Fruit fly (Drosophila melanogaster) whole organism, embryonic: Measurements from ENCODE around the gene CG14961.

ENCODE experiments used
- B-H1 ChIP-seq: fragments of 200-800 bp; sonication (Bioruptor generic); IDR thresholded peaks from 3 replicates; pipeline ENCODE4 v1.3.6; 2022; ENCODE audit warnings: missing biosample characterization, missing genetic modification characterization
- CG10274 ChIP-seq: fragments of 200-800 bp; sonication (Bioruptor generic); optimal IDR thresholded peaks from 3 replicates; lab custom pipeline; 2017; ENCODE audit warnings: missing biosample characterization, mild to moderate bottlenecking, missing genetic modification characterization
- CG10654 ChIP-seq: fragments of 200-800 bp; sonication (Bioruptor generic); optimal IDR thresholded peaks from 2 replicates; lab custom pipeline; 2016; ENCODE audit warnings: missing biosample characterization, missing genetic modification characterization
- CG1233 ChIP-seq: fragments of 200-800 bp; sonication (Bioruptor generic); optimal IDR thresholded peaks from 4 replicates; lab custom pipeline; 2018; ENCODE audit warnings: missing biosample characterization, mild to moderate bottlenecking, missing genetic modification characterization
- CG12769 ChIP-seq: fragments of 200-800 bp; sonication (Bioruptor generic); optimal IDR thresholded peaks from 2 replicates; lab custom pipeline; 2019; ENCODE audit warnings: missing biosample characterization, mild to moderate bottlenecking, missing genetic modification characterization, moderate library complexity
- CG15696 ChIP-seq: fragments of 200-800 bp; sonication (Bioruptor generic); optimal IDR thresholded peaks from 2 replicates; lab custom pipeline; 2019; ENCODE audit warnings: missing biosample characterization, mild to moderate bottlenecking, missing genetic modification characterization, moderate library complexity
- CG1603 ChIP-seq: fragments of 200-800 bp; sonication (Bioruptor generic); optimal IDR thresholded peaks from 2 replicates; lab custom pipeline; 2019; ENCODE audit warnings: missing biosample characterization, mild to moderate bottlenecking, missing genetic modification characterization, moderate library complexity
- CG18262 ChIP-seq: fragments of 200-800 bp; optimal IDR thresholded peaks from 3 replicates; lab custom pipeline; 2019; ENCODE audit warnings: missing biosample characterization, mild to moderate bottlenecking, missing genetic modification characterization, moderate library complexity
- CG2678 ChIP-seq: fragments of 200-800 bp; sonication (Bioruptor generic); optimal IDR thresholded peaks from 3 replicates; lab custom pipeline; 2019; ENCODE audit warnings: missing biosample characterization, mild to moderate bottlenecking, missing genetic modification characterization, moderate library complexity
- CG30403 ChIP-seq: fragments of 200-800 bp; sonication (Bioruptor generic); optimal IDR thresholded peaks from 3 replicates; lab custom pipeline; 2016; ENCODE audit warnings: missing biosample characterization, missing genetic modification characterization
- CG32532 ChIP-seq: fragments of 200-800 bp; sonication (Bioruptor generic); IDR thresholded peaks from 2 replicates; pipeline ENCODE4 v1.3.6; 2022; ENCODE audit warnings: missing biosample characterization, missing genetic modification characterization
- CG3726 ChIP-seq: fragments of 200-800 bp; sonication (Bioruptor generic); IDR thresholded peaks from 3 replicates; pipeline ENCODE4, ENCODE4 v1.3.6; 2022; ENCODE audit warnings: missing biosample characterization, missing genetic modification characterization
- CG8359 ChIP-seq: fragments of 200-800 bp; sonication (Bioruptor generic); optimal IDR thresholded peaks from 2 replicates; lab custom pipeline; 2017; ENCODE audit warnings: missing biosample characterization, mild to moderate bottlenecking, missing genetic modification characterization, borderline replicate concordance
- D19A ChIP-seq: fragments of 200-800 bp; optimal IDR thresholded peaks from 3 replicates; lab custom pipeline; 2019; ENCODE audit warnings: missing biosample characterization, mild to moderate bottlenecking, missing genetic modification characterization, moderate library complexity
- Dbx ChIP-seq: fragments of 200-800 bp; sonication (Bioruptor generic); IDR thresholded peaks from 3 replicates; pipeline ENCODE4 v1.3.6; 2022; ENCODE audit warnings: missing biosample characterization, missing genetic modification characterization
- Dip2 ChIP-seq: fragments of 200-800 bp; sonication (Bioruptor generic); IDR thresholded peaks from 2 replicates; pipeline ENCODE4 v1.3.6; 2022; ENCODE audit warnings: missing biosample characterization, missing genetic modification characterization
- Ets97D ChIP-seq: fragments of 200-800 bp; sonication (Bioruptor generic); optimal IDR thresholded peaks from 3 replicates; lab custom pipeline; 2016; ENCODE audit warnings: missing biosample characterization, missing genetic modification characterization
- Fer3 ChIP-seq: fragments of 200-800 bp; sonication (Bioruptor generic); optimal IDR thresholded peaks from 2 replicates; lab custom pipeline; 2018; ENCODE audit warnings: missing biosample characterization, mild to moderate bottlenecking, missing genetic modification characterization, moderate library complexity
- GATAe ChIP-seq: fragments of 200-800 bp; sonication (Bioruptor generic); conservative IDR thresholded peaks from 2 replicates; pipeline ENCODE4 v1.3.6; 2022; ENCODE audit warnings: missing biosample characterization, missing genetic modification characterization
- HLHmδ ChIP-seq: fragments of 200-800 bp; sonication (Bioruptor generic); optimal IDR thresholded peaks from 2 replicates; lab custom pipeline; 2018; ENCODE audit warnings: missing biosample characterization, mild to moderate bottlenecking, missing genetic modification characterization, moderate library complexity
- HmgZ ChIP-seq: fragments of 200-800 bp; sonication (Bioruptor generic); optimal IDR thresholded peaks from 2 replicates; lab custom pipeline; 2018; ENCODE audit warnings: missing biosample characterization, mild to moderate bottlenecking, missing genetic modification characterization
- Hsf ChIP-seq: fragments of 200-800 bp; sonication (Bioruptor generic); optimal IDR thresholded peaks from 3 replicates; lab custom pipeline; 2016; ENCODE audit warnings: missing biosample characterization, missing genetic modification characterization
- Lim3 ChIP-seq: fragments of 200-800 bp; sonication (Bioruptor generic); IDR thresholded peaks from 2 replicates; pipeline ENCODE4 v1.3.6; 2022; ENCODE audit warnings: missing biosample characterization, missing genetic modification characterization
- MBD-R2 ChIP-seq: fragments of 200-800 bp; sonication (Bioruptor generic); IDR thresholded peaks from 2 replicates; pipeline ENCODE4 v1.3.6; 2022; ENCODE audit warnings: missing biosample characterization, missing genetic modification characterization
- MTF-1 ChIP-seq: fragments of 200-800 bp; sonication (Bioruptor generic); optimal IDR thresholded peaks from 2 replicates; lab custom pipeline; 2018; ENCODE audit warnings: missing biosample characterization, mild to moderate bottlenecking, missing genetic modification characterization, borderline replicate concordance
- Neu2 ChIP-seq: fragments of 200-800 bp; sonication (Bioruptor generic); optimal IDR thresholded peaks from 3 replicates; lab custom pipeline; 2016; ENCODE audit warnings: missing biosample characterization, missing genetic modification characterization, borderline replicate concordance
- Rfx ChIP-seq: fragments of 200-800 bp; sonication (Bioruptor generic); IDR thresholded peaks from 2 replicates; pipeline ENCODE4 v1.3.6; 2022; ENCODE audit warnings: missing biosample characterization, missing genetic modification characterization
- Sin3A ChIP-seq: fragments of >200 bp; optimal IDR thresholded peaks from 2 replicates; lab custom pipeline; 2018
- Sry-δ ChIP-seq: fragments of 200-800 bp; sonication (Bioruptor generic); optimal IDR thresholded peaks from 2 replicates; lab custom pipeline; 2016; ENCODE audit warnings: missing biosample characterization, missing genetic modification characterization
- Xbp1 ChIP-seq: fragments of 200-800 bp; sonication (Bioruptor generic); optimal IDR thresholded peaks from 3 replicates; lab custom pipeline; 2016; ENCODE audit warnings: missing biosample characterization, mild to moderate bottlenecking, missing genetic modification characterization
- YL-1 ChIP-seq: fragments of 200-800 bp; sonication (Bioruptor generic); optimal IDR thresholded peaks from 3 replicates; lab custom pipeline; 2017; ENCODE audit warnings: missing biosample characterization, mild to moderate bottlenecking, missing genetic modification characterization
- bcd ChIP-seq: fragments of 200-800 bp; sonication (Bioruptor generic); optimal IDR thresholded peaks from 2 replicates; lab custom pipeline; 2017; ENCODE audit warnings: missing biosample characterization, mild to moderate bottlenecking, missing genetic modification characterization
- bsh ChIP-seq, 2 experiments: fragments of 200-800 bp; sonication (Bioruptor generic); optimal IDR thresholded peaks; 2 replicates each; lab custom pipeline; 2017 to 2018; ENCODE audit warnings: mild to moderate bottlenecking in 2 of 2, missing biosample characterization in 2 of 2, missing genetic modification characterization in 2 of 2, moderate library complexity in 1 of 2
- chinmo ChIP-seq: fragments of 200-800 bp; sonication (Bioruptor generic); IDR thresholded peaks from 4 replicates; pipeline ENCODE4 v1.3.6; 2022; ENCODE audit warnings: missing biosample characterization, missing genetic modification characterization; ENCODE audit not compliant: partially characterized antibody
- danr ChIP-seq: fragments of 200-800 bp; sonication (Bioruptor generic); IDR thresholded peaks from 2 replicates; pipeline ENCODE4 v1.3.6; 2022; ENCODE audit warnings: missing biosample characterization, missing genetic modification characterization
- dati ChIP-seq: fragments of 200-800 bp; sonication (Bioruptor generic); IDR thresholded peaks from 2 replicates; pipeline ENCODE4 v1.3.6; 2022; ENCODE audit warnings: missing biosample characterization, missing genetic modification characterization
- dmrt99B ChIP-seq: fragments of 200-800 bp; sonication (Bioruptor generic); optimal IDR thresholded peaks from 2 replicates; lab custom pipeline; 2018; ENCODE audit warnings: missing biosample characterization, mild to moderate bottlenecking, missing genetic modification characterization, moderate library complexity
- ham ChIP-seq: fragments of 200-800 bp; sonication (Bioruptor generic); IDR thresholded peaks from 2 replicates; pipeline ENCODE4 v1.3.6; 2022; ENCODE audit warnings: missing biosample characterization, missing genetic modification characterization
- hbn ChIP-seq: fragments of 200-800 bp; sonication (Bioruptor generic); IDR thresholded peaks from 2 replicates; pipeline ENCODE4 v1.3.6; 2022; ENCODE audit warnings: missing biosample characterization, missing genetic modification characterization; ENCODE audit not compliant: partially characterized antibody
- nerfin-1 ChIP-seq: fragments of 200-800 bp; sonication (Bioruptor generic); optimal IDR thresholded peaks from 3 replicates; lab custom pipeline; 2019; ENCODE audit warnings: missing biosample characterization, mild to moderate bottlenecking, missing genetic modification characterization, moderate library complexity
- otp ChIP-seq: fragments of 200-800 bp; sonication (Bioruptor generic); IDR thresholded peaks from 3 replicates; pipeline ENCODE4, ENCODE4 v1.3.6; 2022; ENCODE audit warnings: missing biosample characterization, missing genetic modification characterization
- peb ChIP-seq: fragments of 200-800 bp; sonication (Bioruptor generic); IDR thresholded peaks from 2 replicates; pipeline ENCODE4 v1.3.6; 2022; ENCODE audit warnings: missing biosample characterization, missing genetic modification characterization
- pfk ChIP-seq: fragments of 200-800 bp; sonication (Bioruptor generic); optimal IDR thresholded peaks from 2 replicates; lab custom pipeline; 2018; ENCODE audit warnings: missing biosample characterization, mild to moderate bottlenecking, missing genetic modification characterization, moderate library complexity
- sd ChIP-seq: fragments of 200-800 bp; sonication (Bioruptor generic); optimal IDR thresholded peaks from 3 replicates; lab custom pipeline; 2018; ENCODE audit warnings: missing biosample characterization, mild to moderate bottlenecking, missing genetic modification characterization, moderate library complexity
- tll ChIP-seq, 2 experiments: fragments of 200-800 bp in 1 of 2; fragments of >200 bp in 1 of 2; sonication (Bioruptor generic) in 1 of 2; optimal IDR thresholded peaks; 2 replicates each; lab custom pipeline; 2017 to 2019; ENCODE audit warnings: missing biosample characterization in 2 of 2, missing genetic modification characterization in 2 of 2, mild to moderate bottlenecking in 1 of 2, moderate library complexity in 1 of 2
- tna ChIP-seq: fragments of 200-800 bp; sonication (Bioruptor generic); IDR thresholded peaks from 2 replicates; pipeline ENCODE4 v1.3.6; 2022; ENCODE audit warnings: missing biosample characterization, missing genetic modification characterization; ENCODE audit not compliant: partially characterized antibody
- twi ChIP-seq: fragments of 200-800 bp; optimal IDR thresholded peaks from 2 replicates; lab custom pipeline; 2019; ENCODE audit warnings: missing biosample characterization, mild to moderate bottlenecking, missing genetic modification characterization, moderate library complexity
- vnd ChIP-seq: fragments of 200-800 bp; sonication (Bioruptor generic); IDR thresholded peaks from 3 replicates; pipeline ENCODE4 v1.3.6; 2022; ENCODE audit warnings: missing biosample characterization, missing genetic modification characterization; ENCODE audit not compliant: partially characterized antibody
- zf30C ChIP-seq: fragments of 200-800 bp; sonication (Bioruptor generic); optimal IDR thresholded peaks from 3 replicates; lab custom pipeline; 2018; ENCODE audit warnings: missing biosample characterization, mild to moderate bottlenecking, missing genetic modification characterization

Gene CG14961

dm6 chr3L:3301171-3301738 lies 28.6 kb upstream of the CG14961 start (continued):
- peak; percentile 93 for TF ChIP-seq Xbp1
- TF ChIP-seq pfk = no peak
- peak; percentile 90 for TF ChIP-seq Dbx (GFP tag; lab: Robert Waterston, UW)
- TF ChIP-seq Dip2 (GFP tag; lab: Robert Waterston, UW) = 0 out of 2 replicates have a peak, but pooled peaks have one; percentile 38
- peak; percentile 81 for TF ChIP-seq CG10654 (GFP tag; lab: Kevin White, UChicago)
- peak; percentile 81 for TF ChIP-seq sd (tag; lab: Kevin White, UChicago)
- peak; percentile 95 for TF ChIP-seq CG2678 (tag; lab: Kevin White, UChicago)
- TF ChIP-seq MTF-1 (GFP tag; lab: Kevin White, UChicago) = peak; percentile 74
- no peak for TF ChIP-seq vnd (GFP tag; lab: Robert Waterston, UW)
- peak; percentile 90 for TF ChIP-seq otp
- TF ChIP-seq CG1233 = peak; percentile 90
- peak; percentile 56 for TF ChIP-seq CG10274
- peak; percentile 93 for TF ChIP-seq Hsf (GFP tag; lab: Kevin White, UChicago)
- TF ChIP-seq HmgZ = peak; percentile 91
- no peak for TF ChIP-seq HLHmδ (GFP tag; lab: Kevin White, UChicago)
- 0 out of 2 replicates have a peak, but pooled peaks have one; percentile 14 for TF ChIP-seq dati (GFP tag; lab: Robert Waterston, UW)
- TF ChIP-seq CG1603 (tag; lab: Kevin White, UChicago) = peak; percentile 85
- TF ChIP-seq Lim3 (GFP tag; lab: Robert Waterston, UW) = peak; percentile 75; the same call in 1 of the 2 replicates
- peak in 1 of 2 experiments; percentile 94 for TF ChIP-seq bsh (GFP tag; optimal IDR thresholded peaks at IDR 0.05; lab: Kevin White, UChicago)
- peak; percentile 76 for TF ChIP-seq CG8359
- peak; percentile 69 for TF ChIP-seq Ets97D (GFP tag; lab: Kevin White, UChicago)
- TF ChIP-seq hbn = 0 out of 2 replicates have a peak, but pooled peaks have one; percentile 19
- TF ChIP-seq tna = no peak
- TF ChIP-seq bcd = peak; percentile 88
- TF ChIP-seq YL-1 (GFP tag; lab: Kevin White, UChicago) = peak; percentile 55
- TF ChIP-seq MBD-R2 (GFP tag; lab: Robert Waterston, UW) = peak; percentile 64; the same call in 1 of the 2 replicates
- peak; percentile 93 for TF ChIP-seq CG30403 (GFP tag; lab: Kevin White, UChicago)
- TF ChIP-seq GATAe (GFP tag; lab: Robert Waterston, UW) = peak; percentile 96
- no peak for TF ChIP-seq ham (GFP tag; lab: Robert Waterston, UW)
- peak; percentile 89 for TF ChIP-seq CG32532
- no peak for TF ChIP-seq tll (GFP tag; optimal IDR thresholded peaks at IDR 0.05; lab: Kevin White, UChicago)
- peak; percentile 75 for TF ChIP-seq danr (GFP tag; lab: Robert Waterston, UW)
- peak; percentile 92 for TF ChIP-seq Rfx (GFP tag; lab: Robert Waterston, UW)
- peak; percentile 85 for TF ChIP-seq CG12769
- TF ChIP-seq B-H1 (GFP tag; lab: Robert Waterston, UW) = peak; percentile 79
- TF ChIP-seq Sry-δ (GFP tag; lab: Kevin White, UChicago) = peak; percentile 56
- TF ChIP-seq dmrt99B (tag; lab: Kevin White, UChicago) = peak; percentile 95
- TF ChIP-seq Neu2 (GFP tag; lab: Kevin White, UChicago) = no peak
- TF ChIP-seq Sin3A = no peak
- TF ChIP-seq CG15696 (tag; lab: Kevin White, UChicago) = peak; percentile 58
- TF ChIP-seq D19A (tag; lab: Kevin White, UChicago) = peak; percentile 93
- TF ChIP-seq nerfin-1 (tag; lab: Kevin White, UChicago) = peak; percentile 87
- TF ChIP-seq twi (tag; lab: Kevin White, UChicago) = peak; percentile 75
- peak; percentile 93 for TF ChIP-seq Fer3 (tag; lab: Kevin White, UChicago)
- TF ChIP-seq CG3726 (GFP tag; lab: Robert Waterston, UW) = peak; percentile 85
- peak; percentile 77; the same call in 2 of the 4 replicates for TF ChIP-seq chinmo (GFP tag; lab: Robert Waterston, UW)
- TF ChIP-seq CG18262 = peak; percentile 94
- TF ChIP-seq peb (GFP tag; lab: Robert Waterston, UW) = peak; percentile 82
- TF ChIP-seq zf30C (GFP tag; lab: Kevin White, UChicago) = peak; percentile 89
